Fruit fly (Drosophila melanogaster): ENCODE measurements around the gene wb.

- TF ChIP-seq rn (GFP tag; IDR thresholded peaks at IDR 0.05): no peak
- TF ChIP-seq CG15710 (tag; optimal IDR thresholded peaks at IDR 0.05): peak; percentile 90
Measured at dm6 chr2L:14237510-14238277, 25.1 kb upstream of the wb start.
